Fruit fly (Drosophila melanogaster): ENCODE measurements around the gene mRpS10.
A peak's percentile ranks its signal among the peaks of the same experiment; 100 is the strongest.

Gene mRpS10

dm6 chr3R:15229329-15229876, at the start of gene mRpS10, which contains the start of gene Art3:
Gene mRpS10 (plus strand): TSS chr3R:15229665.
Gene Art3 (minus strand): TSS chr3R:15229408.
- no peak for TF ChIP-seq CTCF (optimal IDR thresholded peaks at IDR 0.05)
- TF ChIP-seq CG8478 (optimal IDR thresholded peaks at IDR 0.05): no peak

dm6 chr3R:15181467-15181866, 48.0 kb upstream of the mRpS10 start, which contains the start of gene Mf:
Gene Mf (minus strand): TSS chr3R:15181510.
- no peak for TF ChIP-seq CG8478 (optimal IDR thresholded peaks at IDR 0.05)
- no peak for TF ChIP-seq CTCF (optimal IDR thresholded peaks at IDR 0.05)

dm6 chr3R:15196134-15197034, 33.1 kb upstream of the mRpS10 start, which contains the start of the genes Kpc1 and CG42542:
Gene Kpc1 (minus strand): TSS chr3R:15196210.
Gene CG42542 (plus strand): TSS chr3R:15196598.
- TF ChIP-seq CG8478 (optimal IDR thresholded peaks at IDR 0.05): no peak
- no peak for TF ChIP-seq CTCF (optimal IDR thresholded peaks at IDR 0.05)

dm6 chr3R:15197373-15197772, 32.1 kb upstream of the mRpS10 start:
- TF ChIP-seq CTCF (optimal IDR thresholded peaks at IDR 0.05): no peak
- no peak for TF ChIP-seq CG8478 (optimal IDR thresholded peaks at IDR 0.05)

dm6 chr3R:15198052-15198793, 31.2 kb upstream of the mRpS10 start:
- no peak for TF ChIP-seq CG8478 (optimal IDR thresholded peaks at IDR 0.05)
- no peak for TF ChIP-seq CTCF (optimal IDR thresholded peaks at IDR 0.05)

DNA sequence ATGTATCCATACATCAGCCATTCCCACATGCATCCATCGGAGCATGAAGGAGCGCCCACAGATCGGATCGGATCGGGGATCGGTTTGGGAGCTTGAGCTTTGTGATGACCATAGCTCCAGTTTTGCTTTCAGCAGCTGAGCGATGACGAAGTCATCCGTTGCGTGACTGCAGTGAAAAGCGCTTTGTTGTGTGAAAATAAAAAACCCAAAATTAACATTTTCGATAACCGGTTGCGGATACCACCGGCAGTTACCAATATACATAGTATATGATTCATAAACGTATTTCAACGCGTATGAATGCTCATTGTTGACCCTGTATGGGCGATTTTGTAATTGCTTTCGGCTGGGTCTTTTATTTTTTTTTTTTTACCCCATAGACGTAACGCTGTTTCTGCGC, 24.2 kb upstream of the mRpS10 start:
- no peak for TF ChIP-seq CTCF (optimal IDR thresholded peaks at IDR 0.05)
- no peak for TF ChIP-seq CG8478 (optimal IDR thresholded peaks at IDR 0.05)

dm6 chr3R:15206273-15206672, 23.2 kb upstream of the mRpS10 start, which contains the start of gene Spn88Ea:
Gene Spn88Ea (minus strand): TSS chr3R:15206447.
- TF ChIP-seq CG8478 (optimal IDR thresholded peaks at IDR 0.05) (no peak), CTCF (optimal IDR thresholded peaks at IDR 0.05) (no peak)

- peak in 1 of 2 experiments; percentile 24 for TF ChIP-seq CTCF (optimal IDR thresholded peaks at IDR 0.05)
- TF ChIP-seq CG8478 (optimal IDR thresholded peaks at IDR 0.05): no peak
These were observed 20.6 kb upstream of the mRpS10 start, which contains the start of the genes Spn88Eb and Mau2 for dm6 chr3R:15208712-15209499. Gene Spn88Eb (minus strand): TSS chr3R:15208762. Gene Mau2 (plus strand): TSS chr3R:15209204.

dm6 chr3R:15213362-15213989, 16.0 kb upstream of the mRpS10 start, which contains the start of the genes CG6654 and CG4210:
Gene CG6654 (minus strand): TSS chr3R:15213658.
Gene CG4210 (plus strand): TSS chr3R:15213974.
- no peak for TF ChIP-seq CG8478 (optimal IDR thresholded peaks at IDR 0.05)

DNA sequence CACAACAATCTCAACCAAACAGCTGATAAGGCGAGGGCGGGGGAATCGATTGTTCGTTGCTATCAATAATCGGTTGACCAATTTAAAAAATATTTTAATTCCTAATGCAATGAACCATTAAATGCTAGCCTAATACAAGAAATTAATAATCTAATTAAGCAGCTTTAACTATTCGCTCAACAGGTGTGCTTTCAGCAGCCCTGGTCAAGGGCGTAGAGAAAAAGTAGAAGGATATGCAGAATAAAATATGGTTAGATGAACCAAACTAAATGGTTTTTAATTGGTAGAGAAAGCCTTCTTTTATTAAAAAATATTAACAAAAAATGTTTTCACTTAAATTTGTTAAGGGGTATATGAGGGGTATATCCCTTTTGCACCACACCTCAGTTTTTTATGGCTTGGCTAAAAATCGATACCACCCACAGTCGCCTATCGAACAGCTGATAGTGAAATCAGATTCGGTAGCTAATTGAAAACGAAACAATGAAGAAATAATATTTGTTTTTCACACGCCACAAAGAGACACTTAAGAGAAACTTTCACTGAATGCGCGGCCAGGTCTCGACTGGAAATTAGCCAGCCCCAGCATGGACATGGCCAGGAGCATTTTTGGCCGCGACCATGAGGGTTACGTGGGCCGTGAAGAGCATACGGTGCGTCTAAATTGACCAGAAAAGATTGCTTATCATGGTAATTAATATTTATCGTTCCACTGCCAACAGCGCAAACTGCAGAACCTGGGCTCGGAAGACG, 10.5 kb upstream of the mRpS10 start, which contains the start of the genes SIDL and CG12241:
SIDL (minus strand) TSS at position 51 of the 753 bp plus-strand sequence.
CG12241 (plus strand) TSS at position 433 of the 753 bp plus-strand sequence.
- TF ChIP-seq CTCF (optimal IDR thresholded peaks at IDR 0.05): no peak
- TF ChIP-seq CG8478 (optimal IDR thresholded peaks at IDR 0.05): no peak

DNA sequence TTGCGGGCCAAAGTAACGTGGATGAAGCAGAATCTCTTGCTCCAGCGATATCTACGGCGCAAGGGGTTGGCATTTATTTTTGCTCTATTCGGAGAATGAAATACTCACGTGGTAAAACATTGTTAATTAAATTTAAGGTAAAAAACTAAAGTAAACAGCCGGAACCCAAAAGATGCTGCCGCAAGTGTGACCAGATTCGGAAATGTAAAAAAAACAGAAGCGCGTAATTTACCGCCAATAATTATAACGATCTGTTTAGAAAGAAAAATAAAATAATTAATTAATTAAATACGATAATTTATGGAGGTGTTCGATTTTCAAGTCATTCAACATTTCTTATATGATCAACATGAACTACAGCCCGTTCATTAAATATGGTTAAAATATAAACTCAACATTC, 6.5 kb upstream of the mRpS10 start, which contains the start of gene Polr2G:
Polr2G (minus strand) TSS at position 208 of the 400 bp plus-strand sequence.
- TF ChIP-seq CTCF (optimal IDR thresholded peaks at IDR 0.05) (no peak), CG8478 (optimal IDR thresholded peaks at IDR 0.05) (no peak)

- TF ChIP-seq CG8478 (optimal IDR thresholded peaks at IDR 0.05) (no peak), CTCF (optimal IDR thresholded peaks at IDR 0.05) (no peak)
These were observed 4.2 kb upstream of the mRpS10 start, which contains the start of the genes CG31344 and Caf1-55 for dm6 chr3R:15225279-15225730. Gene CG31344 (minus strand): TSS chr3R:15225329. Gene Caf1-55 (plus strand): TSS chr3R:15225576.
